Fruit fly (Drosophila melanogaster) whole organism, embryonic: ENCODE results near the gene CG43750.

Experiments
- Adf1 ChIP-seq: fragments of 200-800 bp; sonication (Bioruptor generic); IDR thresholded peaks from 2 replicates; pipeline ENCODE4 v1.3.6; 2022; ENCODE audit warnings: missing biosample characterization, missing genetic modification characterization
- BtbVII ChIP-seq: fragments of 200-800 bp; sonication (Bioruptor generic); optimal IDR thresholded peaks from 3 replicates; lab custom pipeline; 2017; ENCODE audit warnings: missing biosample characterization, mild to moderate bottlenecking, missing genetic modification characterization
- CG10366 ChIP-seq: fragments of 200-800 bp; sonication (Bioruptor generic); IDR thresholded peaks from 2 replicates; pipeline ENCODE4 v1.3.6; 2022; ENCODE audit warnings: missing biosample characterization, missing genetic modification characterization
- CG10543 ChIP-seq: fragments of 200-800 bp; sonication (Bioruptor generic); optimal IDR thresholded peaks from 3 replicates; lab custom pipeline; 2017; ENCODE audit warnings: missing biosample characterization, mild to moderate bottlenecking, missing genetic modification characterization, moderate library complexity
- CG12104 ChIP-seq: fragments of 200-800 bp; sonication (Bioruptor generic); optimal IDR thresholded peaks from 3 replicates; lab custom pipeline; 2016; ENCODE audit warnings: missing biosample characterization, missing genetic modification characterization
- CG12155 ChIP-seq: fragments of 200-800 bp; sonication (Bioruptor generic); optimal IDR thresholded peaks from 3 replicates; lab custom pipeline; 2016; ENCODE audit warnings: missing biosample characterization, missing genetic modification characterization
- CG12219 ChIP-seq: fragments of 200-800 bp; sonication (Bioruptor generic); optimal IDR thresholded peaks from 3 replicates; lab custom pipeline; 2018; ENCODE audit warnings: missing biosample characterization, mild to moderate bottlenecking, missing genetic modification characterization
- CG12391 ChIP-seq: fragments of 200-800 bp; sonication (Bioruptor generic); optimal IDR thresholded peaks from 3 replicates; lab custom pipeline; 2018; ENCODE audit warnings: missing biosample characterization, mild to moderate bottlenecking, missing genetic modification characterization, moderate library complexity
- CG13123 ChIP-seq: fragments of 200-800 bp; sonication (Bioruptor generic); optimal IDR thresholded peaks from 2 replicates; lab custom pipeline; 2016; ENCODE audit warnings: missing biosample characterization, missing genetic modification characterization
- CG13287 ChIP-seq: fragments of 200-800 bp; sonication (Bioruptor generic); IDR thresholded peaks from 2 replicates; pipeline ENCODE4 v1.3.6; 2022; ENCODE audit warnings: missing biosample characterization, missing genetic modification characterization; ENCODE audit not compliant: partially characterized antibody
- CG14860 ChIP-seq: fragments of 200-800 bp; sonication (Bioruptor generic); IDR thresholded peaks from 3 replicates; pipeline ENCODE4 v1.3.6; 2022; ENCODE audit warnings: missing biosample characterization, missing genetic modification characterization; ENCODE audit not compliant: partially characterized antibody
- CG1603 ChIP-seq: fragments of 200-800 bp; sonication (Bioruptor generic); optimal IDR thresholded peaks from 2 replicates; lab custom pipeline; 2019; ENCODE audit warnings: missing biosample characterization, mild to moderate bottlenecking, missing genetic modification characterization, moderate library complexity
- CG16863 ChIP-seq: fragments of 200-800 bp; sonication (Bioruptor generic); optimal IDR thresholded peaks from 3 replicates; lab custom pipeline; 2016; ENCODE audit warnings: missing biosample characterization, missing genetic modification characterization
- CG17328 ChIP-seq: fragments of 200-800 bp; sonication (Bioruptor generic); IDR thresholded peaks from 2 replicates; pipeline ENCODE4 v1.3.6; 2022; ENCODE audit warnings: missing biosample characterization, missing genetic modification characterization
- CG1832 ChIP-seq: fragments of 200-800 bp; sonication (Bioruptor generic); optimal IDR thresholded peaks from 2 replicates; lab custom pipeline; 2017; ENCODE audit warnings: missing biosample characterization, mild to moderate bottlenecking, missing genetic modification characterization, inconsistent platforms
- CG2120 ChIP-seq: fragments of 200-800 bp; sonication (Bioruptor generic); optimal IDR thresholded peaks from 3 replicates; lab custom pipeline; 2016; ENCODE audit warnings: missing biosample characterization, missing genetic modification characterization
- CG2199 ChIP-seq: fragments of 200-800 bp; sonication (Bioruptor generic); IDR thresholded peaks from 3 replicates; pipeline ENCODE4 v1.3.6; 2022; ENCODE audit warnings: missing biosample characterization, missing genetic modification characterization
- CG3163 ChIP-seq: fragments of 200-800 bp; sonication (Bioruptor generic); optimal IDR thresholded peaks from 3 replicates; lab custom pipeline; 2016; ENCODE audit warnings: missing biosample characterization, missing genetic modification characterization
- CG32772 ChIP-seq: fragments of 200-800 bp; sonication (Bioruptor generic); IDR thresholded peaks from 2 replicates; pipeline ENCODE4 v1.3.6; 2022; ENCODE audit warnings: missing biosample characterization, missing genetic modification characterization
- CG4617 ChIP-seq: fragments of 200-800 bp; sonication (Bioruptor generic); optimal IDR thresholded peaks from 3 replicates; lab custom pipeline; 2016; ENCODE audit warnings: missing biosample characterization, missing genetic modification characterization, borderline replicate concordance
- CG4707 ChIP-seq: fragments of 200-800 bp; sonication (Bioruptor generic); optimal IDR thresholded peaks from 2 replicates; lab custom pipeline; 2018; ENCODE audit warnings: missing biosample characterization, mild to moderate bottlenecking, missing genetic modification characterization, moderate library complexity
- CG4730 ChIP-seq: fragments of 200-800 bp; sonication (Bioruptor generic); IDR thresholded peaks from 2 replicates; pipeline ENCODE4 v1.3.6; 2022; ENCODE audit warnings: missing biosample characterization, missing genetic modification characterization
- CG6765 ChIP-seq: fragments of 200-800 bp; sonication (Bioruptor generic); optimal IDR thresholded peaks from 3 replicates; lab custom pipeline; 2017; ENCODE audit warnings: missing biosample characterization, mild to moderate bottlenecking, missing genetic modification characterization
- CG7963 ChIP-seq: fragments of 200-800 bp; sonication (Bioruptor generic); IDR thresholded peaks from 3 replicates; pipeline ENCODE4 v1.3.6; 2022; ENCODE audit warnings: missing biosample characterization, missing genetic modification characterization; ENCODE audit not compliant: partially characterized antibody
- CG8924 ChIP-seq: fragments of 200-800 bp; optimal IDR thresholded peaks from 3 replicates; lab custom pipeline; 2019; ENCODE audit warnings: missing biosample characterization, mild to moderate bottlenecking, missing genetic modification characterization, moderate library complexity
- CHES-1-like ChIP-seq: fragments of 200-800 bp; sonication (Bioruptor generic); optimal IDR thresholded peaks from 2 replicates; lab custom pipeline; 2016; ENCODE audit warnings: missing biosample characterization, missing genetic modification characterization
- CoRest ChIP-seq: fragments of 200-800 bp; sonication (Bioruptor generic); optimal IDR thresholded peaks from 3 replicates; lab custom pipeline; 2018; ENCODE audit warnings: missing biosample characterization, mild to moderate bottlenecking, missing genetic modification characterization, moderate library complexity
- Drgx ChIP-seq: fragments of 200-800 bp; sonication (Bioruptor generic); IDR thresholded peaks from 2 replicates; pipeline ENCODE4 v1.3.6; 2022; ENCODE audit warnings: missing biosample characterization, missing genetic modification characterization
- HLH54F ChIP-seq: fragments of 200-800 bp; sonication (Bioruptor generic); optimal IDR thresholded peaks from 3 replicates; lab custom pipeline; 2016; ENCODE audit warnings: missing biosample characterization, missing genetic modification characterization
- HmgZ ChIP-seq: fragments of 200-800 bp; sonication (Bioruptor generic); optimal IDR thresholded peaks from 2 replicates; lab custom pipeline; 2018; ENCODE audit warnings: missing biosample characterization, mild to moderate bottlenecking, missing genetic modification characterization
- Side ChIP-seq: fragments of 200-800 bp; sonication (Bioruptor generic); optimal IDR thresholded peaks from 2 replicates; lab custom pipeline; 2016; ENCODE audit warnings: missing biosample characterization, missing genetic modification characterization
- Taf1 ChIP-seq: fragments of 200-800 bp; sonication (Bioruptor generic); IDR thresholded peaks from 2 replicates; pipeline ENCODE4 v1.3.6; 2022; ENCODE audit warnings: missing biosample characterization, missing genetic modification characterization
- Tbp ChIP-seq: fragments of >200 bp; optimal IDR thresholded peaks from 2 replicates; lab custom pipeline; 2018; ENCODE audit warnings: missing biosample characterization, missing genetic modification characterization
- ab ChIP-seq: fragments of 200-800 bp; sonication (Bioruptor generic); optimal IDR thresholded peaks from 2 replicates; lab custom pipeline; 2016; ENCODE audit warnings: missing biosample characterization, missing genetic modification characterization
- chif ChIP-seq, 2 experiments: fragments of 200-800 bp; sonication (Bioruptor generic); optimal IDR thresholded peaks; 3 replicates each; lab custom pipeline; 2016; ENCODE audit warnings: missing biosample characterization in 2 of 2, missing genetic modification characterization in 2 of 2
- da ChIP-seq: fragments of 200-800 bp; sonication (Bioruptor generic); optimal IDR thresholded peaks from 2 replicates; lab custom pipeline; 2016; ENCODE audit warnings: missing biosample characterization, missing genetic modification characterization
- dati ChIP-seq: fragments of 200-800 bp; sonication (Bioruptor generic); IDR thresholded peaks from 2 replicates; pipeline ENCODE4 v1.3.6; 2022; ENCODE audit warnings: missing biosample characterization, missing genetic modification characterization
- jing ChIP-seq: fragments of 200-800 bp; sonication (Bioruptor generic); optimal IDR thresholded peaks from 2 replicates; lab custom pipeline; 2018; ENCODE audit warnings: missing biosample characterization, mild to moderate bottlenecking, missing genetic modification characterization
- ken ChIP-seq: fragments of 200-800 bp; sonication (Bioruptor generic); IDR thresholded peaks from 3 replicates; pipeline ENCODE4 v1.3.6; 2022; ENCODE audit warnings: missing biosample characterization, missing genetic modification characterization
- lbe ChIP-seq: fragments of 200-800 bp; sonication (Bioruptor generic); optimal IDR thresholded peaks from 2 replicates; lab custom pipeline; 2016; ENCODE audit warnings: missing biosample characterization, mild to moderate bottlenecking, missing genetic modification characterization
- nau ChIP-seq: fragments of 200-800 bp; sonication (Bioruptor generic); optimal IDR thresholded peaks from 3 replicates; lab custom pipeline; 2017; ENCODE audit warnings: missing biosample characterization, mild to moderate bottlenecking, missing genetic modification characterization, missing genetic modification reagents
- otp ChIP-seq: fragments of 200-800 bp; sonication (Bioruptor generic); IDR thresholded peaks from 3 replicates; pipeline ENCODE4, ENCODE4 v1.3.6; 2022; ENCODE audit warnings: missing biosample characterization, missing genetic modification characterization
- prd ChIP-seq, 3 experiments: fragments of >200 bp in 2 of 3; fragments of 200-800 bp in 1 of 3; sonication (Bioruptor generic) in 1 of 3; optimal IDR thresholded peaks in 2 of 3; IDR thresholded peaks in 1 of 3; 2 replicates in 2 of 3; 3 replicates in 1 of 3; pipeline versions ENCODE4 v1.3.6 to Lab custom; 2017 to 2022; ENCODE audit warnings: missing biosample characterization in 1 of 3, missing genetic modification characterization in 1 of 3
- pzg ChIP-seq: fragments of 200-800 bp; sonication (Bioruptor generic); optimal IDR thresholded peaks from 3 replicates; lab custom pipeline; 2018; ENCODE audit warnings: missing biosample characterization, mild to moderate bottlenecking, missing genetic modification characterization, moderate library complexity
- sna ChIP-seq: fragments of 200-800 bp; sonication (Bioruptor generic); IDR thresholded peaks from 2 replicates; pipeline ENCODE4 v1.3.6; 2022; ENCODE audit warnings: missing biosample characterization, missing genetic modification characterization; ENCODE audit not compliant: partially characterized antibody
- stwl ChIP-seq: fragments of 200-800 bp; sonication (Bioruptor generic); optimal IDR thresholded peaks from 3 replicates; lab custom pipeline; 2018; ENCODE audit warnings: missing biosample characterization, mild to moderate bottlenecking, missing genetic modification characterization, moderate library complexity
- tll ChIP-seq, 2 experiments: fragments of 200-800 bp in 1 of 2; fragments of >200 bp in 1 of 2; sonication (Bioruptor generic) in 1 of 2; optimal IDR thresholded peaks; 2 replicates each; lab custom pipeline; 2017 to 2019; ENCODE audit warnings: missing biosample characterization in 2 of 2, missing genetic modification characterization in 2 of 2, mild to moderate bottlenecking in 1 of 2, moderate library complexity in 1 of 2
- toy ChIP-seq: fragments of 200-800 bp; sonication (Bioruptor generic); IDR thresholded peaks from 2 replicates; pipeline ENCODE4 v1.3.6; 2022; ENCODE audit warnings: missing biosample characterization, missing genetic modification characterization
- tx ChIP-seq: fragments of 200-800 bp; sonication (Bioruptor generic); optimal IDR thresholded peaks from 2 replicates; lab custom pipeline; 2016; ENCODE audit warnings: missing biosample characterization, missing genetic modification characterization
- vvl ChIP-seq: fragments of 200-800 bp; sonication (Bioruptor generic); IDR thresholded peaks from 2 replicates; pipeline ENCODE4 v1.3.6; 2022; ENCODE audit warnings: missing biosample characterization, missing genetic modification characterization

The CG43750 gene

DNA sequence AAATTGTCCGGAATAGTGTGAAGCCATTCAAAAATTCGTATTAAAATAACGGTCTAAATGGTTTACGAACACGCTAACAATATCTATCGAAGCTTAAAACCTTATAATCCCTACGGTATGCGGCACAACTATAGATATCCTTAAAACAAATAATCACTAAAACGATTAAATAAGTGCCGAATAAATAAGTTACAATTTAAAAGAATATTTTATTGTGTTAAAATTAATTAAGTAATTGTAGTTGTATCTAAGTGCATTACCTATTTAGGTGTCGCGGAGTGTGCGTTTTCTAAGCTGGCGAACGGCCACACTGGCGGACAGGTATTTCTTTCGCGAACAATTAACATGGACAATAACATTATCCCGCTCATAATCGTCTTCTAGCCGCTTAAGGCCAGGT, 9.7 kb downstream of the CG43750 start, which contains the start of gene Eogt (continued):
- TF ChIP-seq Tbp (GFP tag; lab: Kevin White, UChicago) (no peak), CG6765 (peak; percentile 43), CG2120 (GFP tag; lab: Kevin White, UChicago) (peak; percentile 93), dati (GFP tag; lab: Robert Waterston, UW) (peak; percentile 95), pzg (GFP tag; lab: Kevin White, UChicago) (peak; percentile 47), ken (GFP tag; lab: Robert Waterston, UW) (peak; percentile 98), CG12104 (GFP tag; lab: Kevin White, UChicago) (peak; percentile 84), toy (GFP tag; lab: Robert Waterston, UW) (peak; percentile 88), CG32772 (peak; percentile 97), vvl (GFP tag; lab: Robert Waterston, UW) (peak; percentile 98), prd (optimal IDR thresholded peaks at IDR 0.05; lab: Kevin White, UChicago) (no peak), prd (GFP tag; IDR thresholded peaks at IDR 0.05; lab: Robert Waterston, UW) (peak; percentile 99), jing (peak; percentile 86), CG1603 (tag; lab: Kevin White, UChicago) (peak; percentile 98), CG2199 (peak; percentile 96), otp (peak; percentile 96), CG1832 (GFP tag; lab: Kevin White, UChicago) (no peak), CG4730 (GFP tag; lab: Robert Waterston, UW) (peak; percentile 95), CG13123 (GFP tag; lab: Kevin White, UChicago) (peak; percentile 88), CHES-1-like (peak; percentile 37), CG7963 (GFP tag; lab: Robert Waterston, UW) (no peak), CG17328 (peak; percentile 99), CG14860 (no peak), CG13287 (GFP tag; lab: Robert Waterston, UW) (peak; percentile 52; the same call in 1 of the 2 replicates), Drgx (GFP tag; lab: Robert Waterston, UW) (peak; percentile 94), CG4707 (peak; percentile 74), nau (GFP tag; lab: Kevin White, UChicago) (no peak), Adf1 (GFP tag; lab: Robert Waterston, UW) (peak; percentile 77), da (no peak), ab (GFP tag; lab: Kevin White, UChicago) (peak; percentile 53), CG3163 (GFP tag; lab: Kevin White, UChicago) (peak; percentile 32), BtbVII (GFP tag; lab: Kevin White, UChicago) (peak; percentile 67), Taf1 (GFP tag; lab: Robert Waterston, UW) (peak; percentile 89), CG10543 (GFP tag; lab: Kevin White, UChicago) (peak; percentile 44), tx (GFP tag; lab: Kevin White, UChicago) (peak; percentile 37), CoRest (tag; lab: Kevin White, UChicago) (peak; percentile 97), chif (GFP tag; optimal IDR thresholded peaks at IDR 0.05; lab: Kevin White, UChicago) (peak; percentile 69 to 90), CG10366 (peak; percentile 97), stwl (peak; percentile 72), CG12155 (GFP tag; lab: Kevin White, UChicago) (peak; percentile 90), CG12219 (peak; percentile 88), HmgZ (tag; lab: Kevin White, UChicago) (peak; percentile 95), tll (GFP tag; optimal IDR thresholded peaks at IDR 0.05; lab: Kevin White, UChicago) (peak in 1 of 2 experiments; percentile 28), CG12391 (tag; lab: Kevin White, UChicago) (peak; percentile 96), sna (GFP tag; lab: Robert Waterston, UW) (no peak), lbe (GFP tag; lab: Kevin White, UChicago) (peak; percentile 90), CG4617 (GFP tag; lab: Kevin White, UChicago) (peak; percentile 92), Side (GFP tag; lab: Kevin White, UChicago) (peak; percentile 58), CG8924 (tag; lab: Kevin White, UChicago) (peak; percentile 94), CG16863 (GFP tag; lab: Kevin White, UChicago) (peak; percentile 55), HLH54F (GFP tag; lab: Kevin White, UChicago) (peak; percentile 67)
